Worm (Caenorhabditis elegans): ENCODE measurements around the gene F14D7.3.
A peak's percentile ranks its signal among the peaks of the same experiment; 100 is the strongest.

Gene F14D7.3

DNA sequence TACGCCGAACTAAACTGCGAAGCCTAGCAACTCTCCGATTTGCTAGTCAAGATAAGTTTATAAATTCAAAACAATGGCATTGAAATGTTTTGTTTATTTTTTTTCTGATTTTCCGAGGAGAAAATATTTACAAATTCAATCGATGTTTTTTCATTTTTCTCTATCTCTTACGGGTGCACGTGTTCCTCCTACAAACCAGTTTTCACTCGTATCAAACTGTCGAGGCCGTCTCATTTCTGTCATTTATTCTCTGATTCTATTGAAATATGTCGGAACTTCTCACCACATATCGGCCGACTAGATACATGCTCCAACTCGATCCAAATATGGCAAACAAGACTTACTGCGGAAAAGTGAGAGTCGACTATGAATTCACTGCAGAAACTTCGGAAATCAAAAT is 34.9 kb downstream of the F14D7.3 start, which contains the start of gene F47B8.8:
Gene F47B8.8, plus strand, starts transcription at position 257 of the 400 bp plus-strand sequence.
- TF ChIP-seq egl-27 (tag; optimal IDR thresholded peaks at IDR 0.05) (no peak), nhr-25 (tag; optimal IDR thresholded peaks at IDR 0.05) (peak; percentile 4)

DNA sequence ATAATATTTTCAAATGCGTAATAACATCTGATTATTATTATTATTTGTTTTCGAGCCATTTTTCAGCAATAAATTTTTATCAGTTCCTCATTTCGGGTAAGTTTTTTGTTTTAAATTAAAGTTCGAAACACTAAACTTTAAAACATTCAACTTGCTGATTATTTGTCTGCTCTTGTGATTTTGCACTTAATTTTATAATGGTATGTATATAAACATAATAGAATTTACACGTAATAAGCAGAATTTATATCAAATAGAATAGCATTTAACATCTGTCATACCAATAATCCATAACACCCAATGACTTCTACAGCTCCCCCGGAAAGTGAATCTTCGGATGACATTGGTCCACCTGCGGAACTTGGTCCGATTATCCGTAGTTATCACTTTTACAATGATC is 36.5 kb downstream of the F14D7.3 start, which contains the start of gene srm-4:
Gene srm-4, plus strand, starts transcription at position 301 of the 400 bp plus-strand sequence.
- TF ChIP-seq fkh-2 (tag; optimal IDR thresholded peaks at IDR 0.05): no peak
- TF ChIP-seq nfya-1 (tag; optimal IDR thresholded peaks at IDR 0.05; ENCODE audit: insufficient read depth): no peak
- no peak for TF ChIP-seq jun-1 (tag; optimal IDR thresholded peaks at IDR 0.05)

DNA sequence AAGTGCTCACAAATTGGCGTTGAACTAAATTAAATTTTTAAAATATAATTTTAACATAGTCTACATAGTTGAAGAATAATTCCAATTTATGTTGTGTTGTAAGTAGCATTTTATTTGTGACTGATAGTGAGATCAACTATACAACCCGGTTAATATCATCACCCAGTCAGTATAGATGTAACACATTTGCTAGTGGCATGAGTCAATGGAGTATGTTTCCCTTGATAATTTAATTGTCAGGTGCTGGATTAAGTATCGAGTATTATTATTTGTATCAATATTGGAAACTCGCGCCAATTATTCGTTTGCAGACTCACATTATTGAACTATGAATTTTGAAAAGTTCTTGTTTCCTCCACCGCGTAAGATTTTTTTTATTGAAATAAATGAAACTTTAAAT is 38.3 kb downstream of the F14D7.3 start, which contains the start of gene srm-5:
Gene srm-5, plus strand, starts transcription at position 301 of the 400 bp plus-strand sequence.
- no peak for TF ChIP-seq mdl-1 (tag; optimal IDR thresholded peaks at IDR 0.05)
- no peak for TF ChIP-seq R02D3.7 (tag; optimal IDR thresholded peaks at IDR 0.05)
- no peak for TF ChIP-seq fos-1 (tag; optimal IDR thresholded peaks at IDR 0.05)
- TF ChIP-seq pha-4 (tag; optimal IDR thresholded peaks at IDR 0.05): no peak
- no peak for TF ChIP-seq nhr-43 (tag; optimal IDR thresholded peaks at IDR 0.05; ENCODE audit: poor library complexity, severe bottlenecking)
- TF ChIP-seq nhr-67 (tag; optimal IDR thresholded peaks at IDR 0.05): no peak
- no peak for TF ChIP-seq ama-1 (optimal IDR thresholded peaks at IDR 0.05)
- no peak for TF ChIP-seq ceh-16 (tag; optimal IDR thresholded peaks at IDR 0.05)
- no peak for TF ChIP-seq egl-5 (tag; optimal IDR thresholded peaks at IDR 0.05)
- no peak for TF ChIP-seq ztf-4 (tag; optimal IDR thresholded peaks at IDR 0.05)
- no peak for TF ChIP-seq pqm-1 (tag; optimal IDR thresholded peaks at IDR 0.05)
- TF ChIP-seq mml-1 (tag; optimal IDR thresholded peaks at IDR 0.05): no peak
- TF ChIP-seq elt-1 (tag; optimal IDR thresholded peaks at IDR 0.05): no peak
- TF ChIP-seq nhr-12 (tag; optimal IDR thresholded peaks at IDR 0.05): no peak
- no peak for TF ChIP-seq skn-1 (tag; optimal IDR thresholded peaks at IDR 0.05)
- TF ChIP-seq hmg-11 (tag; optimal IDR thresholded peaks at IDR 0.05): no peak
- no peak for TF ChIP-seq egl-27 (tag; optimal IDR thresholded peaks at IDR 0.05)
- no peak for TF ChIP-seq nfya-1 (tag; optimal IDR thresholded peaks at IDR 0.05; ENCODE audit: insufficient read depth)

DNA sequence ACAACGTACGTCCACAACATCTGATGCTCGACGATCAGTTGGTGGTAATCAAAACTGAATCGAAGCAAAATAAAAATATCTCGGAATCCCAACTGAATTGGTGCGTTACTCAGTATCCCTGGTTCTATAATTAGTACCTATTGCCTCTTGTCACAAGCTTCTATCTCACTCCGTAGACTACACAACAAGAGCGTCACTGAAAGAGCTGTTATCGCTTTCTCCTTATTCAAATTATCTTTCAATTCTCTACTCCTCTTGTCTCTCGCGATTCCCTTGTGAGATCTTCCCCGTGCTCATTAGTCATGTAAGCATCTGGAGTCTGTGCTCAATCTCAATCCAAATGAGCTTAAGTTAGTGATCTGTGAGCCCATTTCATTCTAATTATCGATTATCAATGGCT is 40.1 kb downstream of the F14D7.3 start, which contains the start of gene srm-6:
Gene srm-6, plus strand, starts transcription at position 301 of the 400 bp plus-strand sequence.
- TF ChIP-seq zag-1 (tag; optimal IDR thresholded peaks at IDR 0.05) (no peak), nhr-76 (tag; optimal IDR thresholded peaks at IDR 0.05) (no peak), nhr-25 (tag; optimal IDR thresholded peaks at IDR 0.05) (no peak), aly-2 (tag; optimal IDR thresholded peaks at IDR 0.05) (no peak), nhr-23 (tag; optimal IDR thresholded peaks at IDR 0.05) (no peak), egl-27 (tag; optimal IDR thresholded peaks at IDR 0.05) (no peak)

DNA sequence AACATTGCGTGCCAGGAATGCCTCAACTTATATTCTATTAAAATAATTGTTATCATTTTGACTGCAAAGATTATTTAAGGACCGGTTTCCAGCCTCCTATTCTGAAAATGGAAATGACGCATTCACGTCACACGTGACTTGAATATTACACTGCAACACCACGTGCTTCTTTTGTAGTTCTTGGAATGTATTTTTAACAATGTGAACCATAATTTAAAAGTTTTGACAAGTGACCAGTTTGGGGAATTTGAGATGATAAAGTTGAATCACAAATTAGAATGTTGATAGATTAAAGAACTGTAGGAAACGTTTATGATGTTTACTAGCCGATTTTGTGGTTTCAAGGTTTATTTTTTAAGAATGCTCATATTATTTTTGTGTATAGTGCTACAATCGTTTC is 45.1 kb downstream of the F14D7.3 start, which contains the start of gene F47B8.10:
Gene F47B8.10, plus strand, starts transcription at position 301 of the 400 bp plus-strand sequence.
- TF ChIP-seq fos-1 (tag; optimal IDR thresholded peaks at IDR 0.05) (no peak), mdl-1 (tag; optimal IDR thresholded peaks at IDR 0.05) (no peak), nhr-12 (tag; optimal IDR thresholded peaks at IDR 0.05) (no peak), ceh-82 (tag; optimal IDR thresholded peaks at IDR 0.05) (no peak)

Data from whole organism, L3 larva.